Worm (Caenorhabditis elegans) whole organism, L4/young adult: ENCODE data around the gene moc-2.

Experiments used
- W03F9.2 ChIP-seq: fragments of 150-350 bp; optimal IDR thresholded peaks from 2 replicates; lab custom pipeline; 2014; ENCODE audit warnings: missing biosample characterization, missing genetic modification characterization
- dao-5 ChIP-seq: sonication (generic microtip); optimal IDR thresholded peaks from 2 replicates; lab custom pipeline; 2016; ENCODE audit warnings: missing genotype, missing genetic modification characterization, moderate library complexity, missing compliant biosample characterization
- him-1 ChIP-seq: sonication (generic microtip); optimal IDR thresholded peaks from 2 replicates; lab custom pipeline; 2016; ENCODE audit warnings: missing genotype, missing genetic modification reagents, missing genetic modification characterization, missing compliant biosample characterization

moc-2 gene

DNA sequence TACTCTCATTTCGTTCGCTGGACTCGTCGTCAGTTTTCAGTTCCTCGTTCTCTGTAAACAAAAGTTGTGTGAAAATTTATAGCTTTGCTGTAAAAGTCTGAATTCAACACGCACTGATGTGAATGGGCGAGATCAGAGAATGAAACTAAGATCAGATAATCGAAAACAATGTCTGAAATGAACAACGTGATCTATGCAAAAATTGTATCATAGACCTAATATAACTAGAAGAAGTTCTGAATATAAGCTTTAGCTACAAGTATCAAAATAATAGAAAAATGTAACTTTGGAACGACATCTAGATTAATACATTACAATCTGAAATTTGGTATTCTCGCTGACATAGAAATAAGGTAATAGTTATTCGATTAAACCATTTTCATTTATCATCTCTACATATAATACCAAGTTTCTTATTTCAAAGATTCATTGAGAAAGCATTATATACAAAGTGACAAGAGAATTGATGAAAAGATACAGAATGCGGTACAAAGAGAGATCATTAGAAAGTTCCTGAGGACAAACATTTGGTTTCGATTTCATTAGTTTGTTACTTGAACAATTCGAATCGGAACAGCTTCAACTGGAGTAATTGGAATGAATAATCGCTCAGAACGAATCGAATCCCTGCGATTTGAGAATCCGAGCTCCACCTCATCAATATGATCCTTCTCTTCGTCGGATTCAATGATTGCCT is at the start of gene moc-2:
Gene moc-2 (minus strand): TSS at position 51 of the 697 bp plus-strand sequence.
- no peak for TF ChIP-seq W03F9.2

DNA sequence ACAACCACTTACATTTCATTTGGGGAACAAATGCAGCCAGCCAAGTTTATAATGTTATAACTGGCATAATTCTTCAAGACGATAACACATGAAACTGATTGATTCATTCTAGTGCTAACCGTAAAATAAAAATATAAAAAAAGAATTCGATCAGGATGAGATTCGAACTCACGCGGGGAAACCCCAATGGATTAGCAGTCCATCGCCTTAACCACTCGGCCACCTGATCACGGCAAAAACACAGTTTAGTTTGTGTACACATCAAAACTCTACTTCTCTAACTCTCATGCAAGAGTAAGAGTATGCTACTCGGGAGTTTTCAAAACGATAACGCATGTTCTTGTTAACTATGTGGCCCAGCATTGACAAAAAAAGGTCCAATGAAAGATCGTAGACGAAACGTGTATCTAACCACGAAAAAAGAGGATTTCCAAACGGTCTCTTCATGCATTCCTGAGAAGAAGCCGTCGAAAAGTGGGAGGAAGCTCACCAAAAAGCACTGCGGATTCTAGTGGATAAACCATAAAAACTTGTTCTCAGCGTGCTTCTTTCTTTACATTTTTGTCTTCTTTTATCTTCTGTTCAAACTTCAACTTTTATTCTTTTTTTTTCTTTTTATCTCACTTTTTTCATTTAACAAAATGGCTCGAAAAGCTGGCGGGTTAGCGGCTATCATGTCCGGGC is 47.9 kb upstream of the moc-2 start, which contains the start of gene twk-10:
Gene twk-10 (plus strand): TSS at position 634 of the 684 bp plus-strand sequence.
- TF ChIP-seq dao-5 (tag; lab: Kevin White, UChicago) (peak; percentile 26), him-1 (no peak)

DNA sequence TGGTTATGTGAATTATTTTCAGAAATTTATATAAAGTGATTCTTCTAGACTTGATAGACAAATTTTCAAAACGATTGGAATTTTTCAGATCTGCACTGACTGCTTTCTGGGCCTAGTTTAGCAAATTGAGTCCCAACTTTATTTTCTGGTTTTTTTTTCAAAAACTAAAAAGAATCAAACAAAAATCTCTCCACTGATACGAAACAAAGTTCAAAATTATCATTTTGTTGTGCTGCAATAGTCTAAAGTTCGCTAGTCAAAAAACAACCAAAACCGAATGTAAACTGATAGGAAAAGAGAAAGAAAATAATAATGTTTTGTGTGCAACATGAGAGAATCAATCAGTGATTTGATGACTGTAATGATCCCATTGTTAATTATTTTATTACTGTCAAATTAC is 45.9 kb upstream of the moc-2 start, which contains the start of gene lipl-4:
Gene lipl-4 (plus strand): TSS at position 301 of the 400 bp plus-strand sequence.
- TF ChIP-seq dao-5 (tag; lab: Kevin White, UChicago) (no peak), him-1 (no peak), W03F9.2 (no peak)

DNA sequence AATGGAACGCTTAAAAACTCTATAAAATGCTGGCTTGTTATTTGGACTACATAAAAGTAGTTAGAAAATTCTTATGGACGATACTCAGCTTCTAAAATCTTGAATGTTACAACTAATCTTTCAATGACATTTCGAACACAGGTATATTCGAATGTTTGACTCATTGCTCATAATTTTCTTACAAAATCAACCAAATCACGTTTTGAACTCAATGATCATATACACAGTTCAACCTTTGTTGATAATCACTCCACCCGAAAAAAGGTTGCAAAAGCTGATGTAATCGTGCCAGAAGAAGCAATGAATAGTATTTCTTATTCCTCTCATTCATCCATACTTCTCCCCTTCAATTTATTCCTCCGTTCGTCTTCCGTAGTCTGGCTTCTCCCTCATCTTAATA is 45.2 kb upstream of the moc-2 start, which contains the start of gene K04A8.20:
Gene K04A8.20 (plus strand): TSS at position 301 of the 400 bp plus-strand sequence.
- TF ChIP-seq him-1 (no peak), W03F9.2 (no peak), dao-5 (tag; lab: Kevin White, UChicago) (no peak)

- no peak for TF ChIP-seq him-1
- TF ChIP-seq W03F9.2, result no peak
- TF ChIP-seq dao-5 (tag; lab: Kevin White, UChicago), result no peak
Measured at ce11 chrV:6548309-6548708, 44.3 kb upstream of the moc-2 start.

DNA sequence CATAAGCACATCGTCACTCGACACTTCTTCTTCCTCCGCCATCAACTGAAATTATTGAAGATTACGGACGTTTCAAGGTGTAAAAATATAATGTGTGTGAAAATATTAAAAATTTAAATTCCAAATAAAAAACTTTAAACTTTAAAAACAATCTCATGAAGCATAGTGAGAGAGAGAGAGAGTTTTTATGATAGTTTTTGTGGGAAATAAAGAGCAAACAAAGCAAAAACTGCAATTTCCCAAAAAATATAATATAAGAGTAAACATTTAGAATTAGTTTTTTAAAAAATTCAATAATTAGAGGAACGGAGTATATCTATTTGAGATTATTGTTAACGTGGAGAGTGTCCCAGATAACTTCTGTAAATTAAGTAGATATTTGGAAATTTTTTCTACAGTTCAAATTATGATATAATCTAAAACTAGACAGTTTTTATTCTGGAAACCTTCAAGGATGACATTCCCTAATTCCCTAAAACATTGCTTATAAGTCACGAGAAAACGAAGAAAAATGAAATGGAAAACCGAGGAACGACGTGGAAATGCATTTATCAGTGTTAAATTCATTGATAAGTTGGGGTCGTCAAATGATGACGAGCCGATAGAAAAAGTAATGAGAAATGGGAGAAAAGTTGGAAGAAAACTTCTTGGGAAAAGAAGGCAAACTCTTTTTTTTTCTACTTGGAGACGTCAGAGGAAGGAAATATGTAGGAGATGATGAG is 42.6 kb upstream of the moc-2 start, which contains the start of gene dre-1:
Gene dre-1 (minus strand): TSS at position 51 of the 722 bp plus-strand sequence.
- TF ChIP-seq him-1, result no peak
- TF ChIP-seq W03F9.2, result no peak
- no peak for TF ChIP-seq dao-5 (tag; lab: Kevin White, UChicago)

DNA sequence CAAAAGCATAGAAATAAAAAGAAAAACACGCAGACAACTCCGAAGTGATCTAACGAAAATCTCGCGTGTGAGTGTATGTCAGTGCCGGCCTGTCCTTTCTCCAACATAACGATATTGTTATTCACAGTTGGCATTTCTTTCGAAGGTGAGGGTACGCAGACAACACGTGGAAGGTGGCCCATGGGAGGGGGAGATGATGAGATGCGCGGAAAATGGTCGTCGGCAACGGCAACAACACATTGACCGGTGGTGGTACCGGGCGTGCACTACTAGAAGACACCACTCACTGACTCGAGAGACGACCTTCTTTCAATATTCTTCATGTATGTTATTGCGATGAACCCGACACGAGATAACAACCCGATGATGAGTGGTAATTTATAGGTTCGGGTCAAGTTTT is 41.0 kb upstream of the moc-2 start:
- no peak for TF ChIP-seq dao-5 (tag; lab: Kevin White, UChicago)
- TF ChIP-seq W03F9.2, result no peak
- TF ChIP-seq him-1, result no peak

- TF ChIP-seq W03F9.2 (no peak), dao-5 (tag; lab: Kevin White, UChicago) (no peak), him-1 (no peak)
Measured at ce11 chrV:6541875-6542274, 37.9 kb upstream of the moc-2 start.

DNA sequence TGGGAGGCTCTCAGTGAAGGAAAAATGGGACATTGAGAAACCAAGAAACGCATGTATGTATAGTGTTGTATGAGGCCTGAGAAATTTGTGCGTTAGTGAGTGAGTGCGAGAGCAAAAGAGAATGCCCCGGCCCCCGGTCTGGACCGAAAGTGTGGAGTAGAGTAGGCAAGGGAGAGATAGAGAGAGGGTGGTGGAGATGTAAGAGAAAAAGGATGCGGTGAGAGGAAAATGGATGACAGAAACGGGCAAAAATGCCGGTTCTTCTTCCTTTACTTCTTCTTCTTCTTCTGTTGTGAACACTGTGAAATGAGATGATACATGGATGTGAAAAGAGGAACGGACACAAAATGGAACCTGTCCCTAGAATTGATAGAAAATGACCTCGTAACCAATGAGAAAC is 34.3 kb upstream of the moc-2 start:
- TF ChIP-seq dao-5 (tag; lab: Kevin White, UChicago), result no peak
- TF ChIP-seq W03F9.2, result no peak
- TF ChIP-seq him-1, result no peak

- TF ChIP-seq dao-5 (tag; lab: Kevin White, UChicago), result no peak
- TF ChIP-seq W03F9.2, result no peak
- TF ChIP-seq him-1, result no peak
Measured at ce11 chrV:6533030-6533429, 29.0 kb upstream of the moc-2 start, which contains the start of gene hpo-26. Gene hpo-26 (minus strand): TSS chrV:6533060.

DNA sequence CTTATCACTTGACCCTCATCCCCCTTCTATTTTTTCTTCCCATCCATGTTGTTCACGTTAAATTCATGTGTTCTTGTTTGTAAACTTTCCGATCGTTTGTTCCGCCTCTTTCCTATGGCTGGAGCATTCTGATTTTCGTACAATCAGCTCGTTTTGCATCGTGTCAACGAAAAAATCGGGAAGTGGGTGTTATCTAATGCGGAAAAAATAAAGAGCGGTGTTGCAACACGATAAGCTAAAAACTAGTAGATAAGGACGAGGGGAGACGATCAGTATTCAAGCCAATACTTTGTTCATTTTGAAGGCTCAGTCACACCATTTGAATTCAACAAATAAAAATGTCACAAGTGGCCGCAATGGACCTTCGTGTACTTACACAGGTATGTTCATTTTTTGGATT is 20.8 kb upstream of the moc-2 start, which contains the start of gene acs-1:
Gene acs-1 (plus strand): TSS at position 233 of the 400 bp plus-strand sequence.
- no peak for TF ChIP-seq him-1
- no peak for TF ChIP-seq W03F9.2
- TF ChIP-seq dao-5 (tag; lab: Kevin White, UChicago), result no peak

- TF ChIP-seq dao-5 (tag; lab: Kevin White, UChicago) (no peak), W03F9.2 (no peak), him-1 (no peak)
Measured at ce11 chrV:6522879-6523497, 19.0 kb upstream of the moc-2 start.

DNA sequence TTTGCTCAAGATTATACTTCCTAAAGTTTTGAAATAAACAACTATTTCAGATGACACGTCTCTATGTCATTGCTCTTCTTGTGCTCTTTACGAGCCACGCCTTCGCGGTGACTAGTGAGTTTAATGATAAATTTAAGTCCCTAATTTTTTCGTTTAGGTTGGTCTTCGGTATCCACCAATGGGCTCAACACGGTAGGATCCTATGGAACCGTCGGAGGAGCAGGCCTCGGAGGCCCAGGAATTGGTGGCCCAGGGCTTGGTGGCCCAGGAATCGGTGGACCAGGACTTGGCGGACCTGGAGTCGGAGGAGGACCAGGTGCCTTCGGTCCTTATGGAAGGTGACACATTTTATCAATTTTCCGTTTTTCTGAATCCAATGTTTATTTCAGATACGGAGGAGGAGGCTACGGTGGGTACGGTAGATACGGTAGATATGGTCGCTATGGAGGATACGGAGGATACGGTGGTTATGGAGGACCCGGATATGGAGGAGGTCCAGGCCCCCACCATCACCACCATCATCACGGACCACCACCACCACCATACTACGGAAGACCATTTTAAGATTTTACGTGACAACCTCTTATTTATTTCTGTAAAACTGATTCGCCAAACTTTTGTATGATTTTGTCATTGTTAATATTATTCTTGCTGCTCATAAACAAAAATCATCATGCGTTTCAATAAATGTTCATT is 16.6 kb upstream of the moc-2 start, which contains the start of the genes F46E10.2 and F46E10.18:
Gene F46E10.2 (plus strand): TSS at position 51 of the 696 bp plus-strand sequence.
Gene F46E10.18 (plus strand): TSS at position 646 of the 696 bp plus-strand sequence.
- TF ChIP-seq dao-5 (tag; lab: Kevin White, UChicago), result no peak
- TF ChIP-seq W03F9.2, result no peak
- TF ChIP-seq him-1, result no peak

DNA sequence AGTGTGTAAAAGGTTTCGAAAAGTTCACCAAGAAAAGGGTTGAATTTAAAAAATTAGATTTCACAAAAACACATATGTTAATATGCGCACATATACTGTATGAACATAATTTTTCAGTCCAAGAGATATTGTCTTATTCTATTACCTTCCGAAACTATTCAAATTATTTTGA is 14.1 kb upstream of the moc-2 start, which contains the start of gene F46E10.3:
Gene F46E10.3 (plus strand): TSS at position 73 of the 172 bp plus-strand sequence.
- no peak for TF ChIP-seq dao-5 (tag; lab: Kevin White, UChicago)
- no peak for TF ChIP-seq him-1
